Fruit fly (Drosophila melanogaster): ENCODE data around the gene CG43145.
A peak's percentile ranks its signal among the peaks of the same experiment; 100 is the strongest.

CG43145 gene

DNA sequence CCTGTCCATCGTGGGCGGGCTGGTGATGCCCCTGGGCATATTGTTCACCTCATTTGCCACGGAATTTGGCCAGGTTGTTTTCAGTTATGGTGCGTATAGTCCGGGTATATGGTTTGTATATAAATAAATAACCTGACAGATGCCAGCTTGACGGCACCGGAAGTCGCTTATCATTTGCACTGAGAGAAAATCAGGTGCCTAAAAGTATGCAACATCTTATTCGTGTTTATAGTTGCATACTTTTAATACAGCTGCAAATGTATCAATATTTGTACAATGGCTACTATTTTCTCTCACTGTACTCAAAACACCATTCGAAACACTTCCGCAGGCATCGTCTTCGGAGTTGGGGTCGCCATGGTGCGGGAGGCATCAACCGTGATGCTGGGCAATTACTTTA lies 47.1 kb downstream of the CG43145 start (continued):
- peak; percentile 8 for TF ChIP-seq CG12744 (GFP tag; optimal IDR thresholded peaks at IDR 0.05)
- TF ChIP-seq vvl (GFP tag; IDR thresholded peaks at IDR 0.05) = peak; percentile 48; the same call in 1 of the 2 replicates
- peak; percentile 41; the same call in 2 of the 3 replicates for TF ChIP-seq row (GFP tag; IDR thresholded peaks at IDR 0.05)
- TF ChIP-seq PHDP (tag; optimal IDR thresholded peaks at IDR 0.05) = peak; percentile 40
- no peak for TF ChIP-seq kah (GFP tag; optimal IDR thresholded peaks at IDR 0.05)
- TF ChIP-seq Xbp1 (GFP tag; optimal IDR thresholded peaks at IDR 0.05) = peak; percentile 21
- TF ChIP-seq scrt (GFP tag; optimal IDR thresholded peaks at IDR 0.05) = peak; percentile 17
- peak; percentile 5 for TF ChIP-seq CG17385 (GFP tag; optimal IDR thresholded peaks at IDR 0.05)
- peak; percentile 31 for TF ChIP-seq Meics (GFP tag; optimal IDR thresholded peaks at IDR 0.05)
- 0 out of 2 replicates have a peak, but pooled peaks have one; percentile 9 for TF ChIP-seq CG1024 (GFP tag; IDR thresholded peaks at IDR 0.05)
- peak; percentile 10 for TF ChIP-seq CG18619 (GFP tag; optimal IDR thresholded peaks at IDR 0.05)
- TF ChIP-seq CG12071 (GFP tag; optimal IDR thresholded peaks at IDR 0.05) = peak; percentile 46
- 0 out of 2 replicates have a peak, but pooled peaks have one; percentile 46 for TF ChIP-seq slbo (GFP tag; IDR thresholded peaks at IDR 0.05)
- TF ChIP-seq CG3281 (GFP tag; optimal IDR thresholded peaks at IDR 0.05) = peak; percentile 22
- peak; percentile 28 for TF ChIP-seq HHEX (GFP tag; optimal IDR thresholded peaks at IDR 0.05)
- TF ChIP-seq CG1602 (GFP tag; optimal IDR thresholded peaks at IDR 0.05) = no peak
- peak; percentile 2 for TF ChIP-seq Hsf (GFP tag; optimal IDR thresholded peaks at IDR 0.05)
- TF ChIP-seq Ets97D (GFP tag; optimal IDR thresholded peaks at IDR 0.05) = peak; percentile 85
- TF ChIP-seq CG9609 (GFP tag; optimal IDR thresholded peaks at IDR 0.05) = no peak
- no peak for TF ChIP-seq pan (optimal IDR thresholded peaks at IDR 0.05)
- TF ChIP-seq pan (GFP tag; optimal IDR thresholded peaks at IDR 0.05 in 1 of 2, IDR thresholded peaks at IDR 0.05 in 1 of 2) = peak in 1 of 2 experiments; percentile 44
- peak; percentile 35; the same call in 1 of the 3 replicates for TF ChIP-seq Dbx (GFP tag; IDR thresholded peaks at IDR 0.05)
